Worm (Caenorhabditis elegans) whole organism, late embryonic: ENCODE results near the gene F38H4.5.

Experiments
- C08G9.2 ChIP-seq: sonication (generic microtip); optimal IDR thresholded peaks from 2 replicates; lab custom pipeline; 2016; ENCODE audit warnings: mild to moderate bottlenecking, missing genetic modification characterization, moderate library complexity, missing compliant biosample characterization
- C38D4.7 ChIP-seq: fragments of 200-800 bp; sonication (Bioruptor generic); optimal IDR thresholded peaks from 2 replicates; lab custom pipeline; 2018; ENCODE audit warnings: mild to moderate bottlenecking, missing genetic modification characterization, moderate library complexity, missing compliant biosample characterization
- F13H6.1 ChIP-seq: sonication (generic microtip); optimal IDR thresholded peaks from 2 replicates; lab custom pipeline; 2016; ENCODE audit warnings: missing genetic modification characterization, missing compliant biosample characterization
- K02D7.2 ChIP-seq: sonication (generic microtip); optimal IDR thresholded peaks from 2 replicates; lab custom pipeline; 2017; ENCODE audit warnings: mild to moderate bottlenecking, missing genetic modification characterization, missing compliant biosample characterization
- Y22D7AL.16 ChIP-seq: sonication (generic microtip); optimal IDR thresholded peaks from 2 replicates; lab custom pipeline; 2016; ENCODE audit warnings: missing genetic modification characterization, missing compliant biosample characterization
- ahr-1 ChIP-seq: sonication (generic microtip); optimal IDR thresholded peaks from 2 replicates; lab custom pipeline; 2016; ENCODE audit warnings: missing genetic modification characterization, missing compliant biosample characterization
- ama-1 ChIP-seq: fragments of 150-350 bp; optimal IDR thresholded peaks from 2 replicates; lab custom pipeline; 2014
- ceh-18 ChIP-seq: sonication (generic microtip); optimal IDR thresholded peaks from 2 replicates; lab custom pipeline; 2016; ENCODE audit warnings: missing genetic modification characterization, missing compliant biosample characterization
- ceh-2 ChIP-seq: sonication (generic microtip); optimal IDR thresholded peaks from 2 replicates; lab custom pipeline; 2016; ENCODE audit warnings: missing genotype, missing genetic modification characterization, missing compliant biosample characterization
- ceh-22 ChIP-seq: sonication (generic microtip); optimal IDR thresholded peaks from 2 replicates; lab custom pipeline; 2017; ENCODE audit warnings: missing biosample characterization, missing genetic modification characterization
- ceh-45 ChIP-seq: fragments of 200-800 bp; sonication (Bioruptor generic); IDR thresholded peaks from 2 replicates; pipeline ENCODE4 v1.3.6; 2022; ENCODE audit warnings: missing genetic modification reagents, missing genetic modification characterization, missing compliant biosample characterization
- ceh-48 ChIP-seq: sonication (generic microtip); optimal IDR thresholded peaks from 2 replicates; lab custom pipeline; 2016; ENCODE audit warnings: missing genetic modification characterization, inconsistent platforms, missing compliant biosample characterization
- ceh-6 ChIP-seq: fragments of 200-800 bp; sonication (Bioruptor generic); optimal IDR thresholded peaks from 2 replicates; lab custom pipeline; 2018; ENCODE audit warnings: mild to moderate bottlenecking, missing genetic modification characterization, missing compliant biosample characterization
- che-1 ChIP-seq: sonication (generic microtip); optimal IDR thresholded peaks from 2 replicates; lab custom pipeline; 2016; ENCODE audit warnings: mild to moderate bottlenecking, missing genetic modification characterization, missing compliant biosample characterization
- dve-1 ChIP-seq: sonication (generic microtip); optimal IDR thresholded peaks from 2 replicates; lab custom pipeline; 2017; ENCODE audit warnings: antibody characterized with exemption, mild to moderate bottlenecking, missing genetic modification characterization, missing compliant biosample characterization
- elt-2 ChIP-seq: sonication (generic microtip); optimal IDR thresholded peaks from 2 replicates; lab custom pipeline; 2016; ENCODE audit warnings: missing genetic modification reagents, missing genetic modification characterization, missing compliant biosample characterization
- eyg-1 ChIP-seq: sonication (generic microtip); optimal IDR thresholded peaks from 2 replicates; lab custom pipeline; 2016; ENCODE audit warnings: missing genotype, missing genetic modification characterization, missing compliant biosample characterization
- fkh-10 ChIP-seq: fragments of 150-350 bp; optimal IDR thresholded peaks from 2 replicates; lab custom pipeline; 2014; ENCODE audit warnings: missing biosample characterization, missing genetic modification reagents, missing genetic modification characterization
- fkh-6 ChIP-seq: sonication (generic microtip); optimal IDR thresholded peaks from 2 replicates; lab custom pipeline; 2016; ENCODE audit warnings: missing genetic modification characterization, missing compliant biosample characterization
- gmeb-2 ChIP-seq: sonication (generic microtip); optimal IDR thresholded peaks from 2 replicates; lab custom pipeline; 2016; ENCODE audit warnings: missing genetic modification characterization, inconsistent platforms, missing compliant biosample characterization
- hlh-13 ChIP-seq: fragments of 200-800 bp; sonication (Bioruptor generic); optimal IDR thresholded peaks from 2 replicates; lab custom pipeline; 2018; ENCODE audit warnings: mild to moderate bottlenecking, missing genetic modification characterization, missing compliant biosample characterization
- hlh-15 ChIP-seq: sonication (generic microtip); optimal IDR thresholded peaks from 2 replicates; lab custom pipeline; 2016; ENCODE audit warnings: missing genetic modification characterization, missing compliant biosample characterization
- hlh-6 ChIP-seq: sonication (generic microtip); optimal IDR thresholded peaks from 2 replicates; lab custom pipeline; 2016; ENCODE audit warnings: missing genotype, missing genetic modification characterization, missing compliant biosample characterization
- madf-2 ChIP-seq: sonication (generic microtip); optimal IDR thresholded peaks from 2 replicates; lab custom pipeline; 2017; ENCODE audit warnings: missing genetic modification characterization, missing compliant biosample characterization
- nhr-11 ChIP-seq: fragments of 150-350 bp; optimal IDR thresholded peaks from 2 replicates; lab custom pipeline; 2014; ENCODE audit warnings: missing biosample characterization, missing genetic modification characterization
- odd-2 ChIP-seq: sonication (generic microtip); optimal IDR thresholded peaks from 2 replicates; lab custom pipeline; 2017; ENCODE audit warnings: antibody characterized with exemption, mild to moderate bottlenecking, missing genetic modification characterization, missing compliant biosample characterization
- pag-3 ChIP-seq: sonication (generic microtip); optimal IDR thresholded peaks from 2 replicates; lab custom pipeline; 2016; ENCODE audit warnings: missing compliant biosample characterization, missing genetic modification characterization, borderline replicate concordance
- pha-2 ChIP-seq: sonication (generic microtip); optimal IDR thresholded peaks from 2 replicates; lab custom pipeline; 2017; ENCODE audit warnings: mild to moderate bottlenecking, missing genetic modification characterization, missing compliant biosample characterization
- pqm-1 ChIP-seq: sonication (generic microtip); optimal IDR thresholded peaks from 2 replicates; lab custom pipeline; 2016; ENCODE audit warnings: missing genetic modification characterization, missing compliant biosample characterization
- pros-1 ChIP-seq: fragments of 150-350 bp; optimal IDR thresholded peaks from 2 replicates; lab custom pipeline; 2014; ENCODE audit warnings: missing biosample characterization, missing genetic modification reagents, missing genetic modification characterization
- sdc-2 ChIP-seq: sonication (generic microtip); optimal IDR thresholded peaks from 2 replicates; lab custom pipeline; 2016; ENCODE audit warnings: missing genotype, missing genetic modification characterization, missing compliant biosample characterization
- sox-2 ChIP-seq: fragments of 200-800 bp; sonication (Bioruptor generic); IDR thresholded peaks from 2 replicates; pipeline ENCODE4 v1.3.6; 2022; ENCODE audit warnings: missing genetic modification reagents, missing genetic modification characterization, missing compliant biosample characterization
- sox-4 ChIP-seq: sonication (generic microtip); optimal IDR thresholded peaks from 2 replicates; lab custom pipeline; 2017; ENCODE audit warnings: mild to moderate bottlenecking, missing genetic modification characterization, inconsistent platforms, missing compliant biosample characterization
- tbx-7 ChIP-seq: sonication (generic microtip); optimal IDR thresholded peaks from 2 replicates; lab custom pipeline; 2016; ENCODE audit warnings: missing genotype, missing genetic modification characterization, missing compliant biosample characterization
- unc-3 ChIP-seq, 2 experiments: fragments of 200-800 bp in 1 of 2; sonication (Bioruptor generic) in 1 of 2; sonication (generic microtip) in 1 of 2; conservative IDR thresholded peaks in 1 of 2; optimal IDR thresholded peaks in 1 of 2; 2 replicates each; pipeline versions ENCODE4 v1.3.6 to Lab custom; 2016 to 2022; ENCODE audit warnings: missing compliant biosample characterization in 2 of 2, missing genetic modification characterization in 2 of 2, missing genetic modification reagents in 1 of 2
- unc-42 ChIP-seq: sonication (generic microtip); optimal IDR thresholded peaks from 2 replicates; lab custom pipeline; 2016; ENCODE audit warnings: missing genotype, missing genetic modification characterization, missing compliant biosample characterization
- ztf-16 ChIP-seq: sonication (generic microtip); optimal IDR thresholded peaks from 2 replicates; lab custom pipeline; 2017; ENCODE audit warnings: missing genetic modification characterization, missing compliant biosample characterization

Gene F38H4.5

DNA sequence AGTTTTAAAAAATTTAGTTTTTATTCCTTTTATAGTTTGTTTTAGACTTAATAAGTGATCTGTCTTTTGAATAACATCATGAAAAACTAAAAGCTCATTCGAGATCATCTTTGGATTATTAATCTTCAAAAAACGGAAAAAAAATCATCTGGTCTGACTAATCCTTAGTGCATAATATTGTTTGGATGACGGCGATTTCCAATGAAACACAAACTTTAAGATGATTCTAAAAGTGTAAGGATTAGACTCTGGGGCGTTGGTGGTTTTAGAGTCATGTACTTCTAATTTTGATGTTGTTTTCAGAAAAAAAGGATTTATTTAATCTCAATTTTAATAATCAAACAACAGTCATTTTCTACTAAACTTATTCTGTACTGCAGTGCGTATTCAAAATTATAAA, 41.4 kb downstream of the F38H4.5 start:
- TF ChIP-seq hlh-13 (GFP tag; lab: Kevin White, UChicago) (no peak), fkh-6 (tag; lab: Kevin White, UChicago) (no peak), elt-2 (tag; lab: Kevin White, UChicago) (no peak), dve-1 (no peak), ama-1 (lab: Kevin White, UChicago) (no peak), unc-3 (GFP tag; conservative IDR thresholded peaks at IDR 0.05; lab: Robert Waterston, UW) (no peak), unc-3 (tag; optimal IDR thresholded peaks at IDR 0.05; lab: Kevin White, UChicago) (no peak), unc-42 (tag; lab: Kevin White, UChicago) (no peak)

DNA sequence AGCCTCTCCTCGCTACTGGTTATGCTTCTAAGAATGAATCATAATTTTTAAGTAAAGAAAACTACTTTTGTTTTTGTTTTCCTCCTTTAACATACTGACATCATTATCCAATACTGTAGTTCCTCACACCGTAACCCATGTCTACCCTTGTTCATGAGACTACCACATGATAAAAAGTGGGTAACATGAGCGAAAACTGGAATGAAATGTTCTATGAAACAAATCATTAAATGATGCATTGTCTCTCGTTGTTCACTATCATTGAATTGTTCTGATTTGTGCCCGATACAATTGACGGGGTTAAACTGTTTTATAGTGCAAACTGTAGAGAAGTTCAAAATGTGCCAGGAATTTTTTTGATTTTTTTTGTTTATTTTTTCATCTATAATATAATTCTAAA, 45.7 kb downstream of the F38H4.5 start:
- TF ChIP-seq dve-1 (no peak), pha-2 (no peak), gmeb-2 (tag; lab: Kevin White, UChicago) (no peak), F13H6.1 (tag; lab: Kevin White, UChicago) (no peak), ztf-16 (no peak), sox-4 (tag; lab: Kevin White, UChicago) (no peak), nhr-11 (tag; lab: Kevin White, UChicago) (no peak), ceh-18 (tag; lab: Kevin White, UChicago) (no peak), unc-42 (tag; lab: Kevin White, UChicago) (no peak), che-1 (no peak), madf-2 (tag; lab: Kevin White, UChicago) (no peak), sdc-2 (tag; lab: Kevin White, UChicago) (no peak), ceh-45 (no peak), ceh-6 (GFP tag; lab: Kevin White, UChicago) (no peak), ceh-22 (tag; lab: Kevin White, UChicago) (no peak), K02D7.2 (no peak)

DNA sequence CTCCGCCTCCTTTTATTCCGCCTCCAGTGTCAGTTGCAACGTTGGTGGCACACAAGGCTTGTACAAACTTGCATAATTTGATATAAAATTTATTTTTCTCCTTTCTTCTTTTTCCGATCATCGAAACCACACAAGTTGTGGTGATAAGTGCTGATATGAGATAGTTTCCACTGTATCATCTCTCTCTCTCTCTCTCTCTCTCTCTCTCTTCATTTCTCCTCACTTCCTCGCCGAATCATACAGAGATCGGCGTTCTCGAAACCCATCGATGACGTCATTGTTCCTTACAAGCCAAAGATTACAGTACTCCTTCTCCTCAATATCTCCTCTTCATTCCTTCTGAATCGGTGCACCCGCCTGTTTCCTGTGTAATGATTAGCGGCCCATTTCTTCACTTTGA, 47.4 kb downstream of the F38H4.5 start, which contains the start of gene nhr-43:
Gene nhr-43 (plus strand): TSS at position 233 of the 400 bp plus-strand sequence.
- no peak for TF ChIP-seq fkh-6 (tag; lab: Kevin White, UChicago)
- TF ChIP-seq ama-1 (lab: Kevin White, UChicago): no peak
- TF ChIP-seq ceh-48 (tag; lab: Kevin White, UChicago): no peak
- no peak for TF ChIP-seq unc-42 (tag; lab: Kevin White, UChicago)
- no peak for TF ChIP-seq C08G9.2 (tag; lab: Kevin White, UChicago)
- no peak for TF ChIP-seq ahr-1 (tag; lab: Kevin White, UChicago)
- TF ChIP-seq tbx-7 (tag; lab: Kevin White, UChicago): no peak
- TF ChIP-seq madf-2 (tag; lab: Kevin White, UChicago): no peak
- no peak for TF ChIP-seq odd-2 (tag; lab: Kevin White, UChicago)
- TF ChIP-seq eyg-1 (tag; lab: Kevin White, UChicago): no peak
- no peak for TF ChIP-seq Y22D7AL.16
- no peak for TF ChIP-seq hlh-15
- TF ChIP-seq ceh-2 (tag; lab: Kevin White, UChicago): no peak
- no peak for TF ChIP-seq nhr-11 (tag; lab: Kevin White, UChicago)
- TF ChIP-seq pqm-1 (tag; lab: Kevin White, UChicago): no peak
- TF ChIP-seq pros-1 (tag; lab: Kevin White, UChicago): no peak
- TF ChIP-seq pag-3 (tag; lab: Kevin White, UChicago): no peak
- no peak for TF ChIP-seq sox-2
- TF ChIP-seq pha-2: no peak
- TF ChIP-seq hlh-6 (tag; lab: Kevin White, UChicago): no peak

DNA sequence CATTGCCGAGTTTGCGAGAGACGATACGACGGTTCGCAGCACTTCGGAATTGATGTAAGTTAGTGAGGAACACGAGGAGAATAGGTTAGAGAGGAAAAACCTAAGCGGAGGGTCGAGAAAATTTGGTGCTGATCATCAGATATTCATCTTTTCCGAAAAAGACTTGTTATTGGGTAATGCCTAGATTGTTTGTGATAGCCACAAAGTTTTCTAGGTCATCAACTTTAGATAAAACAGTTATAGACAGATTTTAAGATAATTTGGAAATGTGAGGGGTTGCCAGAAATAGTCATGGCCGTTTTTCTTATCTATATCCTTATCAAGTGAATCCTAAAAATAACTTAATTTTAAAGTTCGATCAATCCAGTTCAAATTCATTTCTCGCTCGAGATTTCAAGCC, 48.4 kb downstream of the F38H4.5 start:
- TF ChIP-seq ceh-18 (tag; lab: Kevin White, UChicago) (no peak), eyg-1 (tag; lab: Kevin White, UChicago) (no peak), fkh-10 (GFP tag; lab: Kevin White, UChicago) (no peak), C38D4.7 (no peak), madf-2 (tag; lab: Kevin White, UChicago) (no peak)
